Worm (Caenorhabditis elegans) whole organism, L4 larva: Measurements from ENCODE around the gene srlf-3.

Experiments used
- R02D3.7 ChIP-seq: fragments of 150-350 bp; sonication (generic microtip); optimal IDR thresholded peaks from 3 replicates; lab custom pipeline; 2014; ENCODE audit warnings: missing biosample characterization, missing genetic modification characterization
- ceh-44 ChIP-seq: fragments of 200-800 bp; sonication (Bioruptor generic); IDR thresholded peaks from 2 replicates; pipeline ENCODE4 v1.3.6; 2022; ENCODE audit warnings: missing genetic modification reagents, missing genetic modification characterization, missing compliant biosample characterization
- lin-39 ChIP-seq: fragments of 150-350 bp; optimal IDR thresholded peaks from 2 replicates; lab custom pipeline; 2014; ENCODE audit warnings: missing biosample characterization, missing genetic modification reagents, missing genetic modification characterization
- nhr-25 ChIP-seq: sonication (generic microtip); optimal IDR thresholded peaks from 2 replicates; lab custom pipeline; 2017; ENCODE audit warnings: missing genetic modification characterization, mild to moderate bottlenecking, missing compliant biosample characterization, antibody characterized with exemption, moderate library complexity, borderline replicate concordance; ENCODE audit not compliant: insufficient read depth
- nhr-28 ChIP-seq: fragments of 150-350 bp; optimal IDR thresholded peaks from 2 replicates; lab custom pipeline; 2014; ENCODE audit warnings: missing biosample characterization, missing genetic modification characterization
- zip-2 ChIP-seq: fragments of 150-350 bp; optimal IDR thresholded peaks from 2 replicates; lab custom pipeline; 2014; ENCODE audit warnings: missing biosample characterization, missing genetic modification characterization

DNA sequence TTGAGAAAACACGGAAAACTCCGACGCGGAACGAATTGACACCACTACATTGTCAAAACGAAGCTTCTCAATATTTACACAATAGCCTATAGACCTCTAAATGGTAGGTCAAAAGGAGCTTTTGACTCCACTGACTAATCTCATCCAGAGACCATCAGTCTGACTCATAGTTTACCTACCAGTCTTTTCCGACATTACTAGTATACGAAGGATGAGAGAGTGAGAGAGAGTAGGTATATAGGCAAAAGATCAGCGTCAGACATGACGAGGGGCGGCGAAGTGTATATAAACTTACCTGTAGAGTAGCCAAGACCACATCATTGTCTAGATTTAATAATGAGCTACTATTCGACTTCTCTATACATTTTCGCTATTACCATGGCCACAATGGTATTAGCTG lies at the start of gene srlf-3:
- TF ChIP-seq nhr-25 (no peak), ceh-44 (GFP tag; lab: Robert Waterston, UW) (no peak), nhr-28 (tag; lab: Kevin White, UChicago) (no peak), lin-39 (tag; lab: Kevin White, UChicago) (no peak), zip-2 (tag; lab: Kevin White, UChicago) (no peak), R02D3.7 (no peak)
